Fruit fly (Drosophila melanogaster): Measurements from ENCODE around the gene dia.
A peak's percentile ranks its signal among the peaks of the same experiment; 100 is the strongest.

dia gene

dm6 chr2L:20724024-20724423 lies 33.9 kb upstream of the dia start:
- TF ChIP-seq pad (GFP tag; optimal IDR thresholded peaks at IDR 0.05) (no peak), CG7045 (GFP tag; optimal IDR thresholded peaks at IDR 0.05) (no peak), Mnt (GFP tag; optimal IDR thresholded peaks at IDR 0.05) (no peak), Crg-1 (GFP tag; optimal IDR thresholded peaks at IDR 0.05) (no peak), cic (GFP tag; optimal IDR thresholded peaks at IDR 0.05) (no peak), CG12768 (GFP tag; optimal IDR thresholded peaks at IDR 0.05) (no peak), tj (GFP tag; optimal IDR thresholded peaks at IDR 0.05) (no peak), kay (GFP tag; ENCODE audit: borderline replicate concordance) (no peak), CG1620 (GFP tag; optimal IDR thresholded peaks at IDR 0.05) (no peak), CG33017 (tag; optimal IDR thresholded peaks at IDR 0.05) (no peak), toe (GFP tag; optimal IDR thresholded peaks at IDR 0.05) (no peak), CG14711 (tag; optimal IDR thresholded peaks at IDR 0.05) (no peak), cnc (optimal IDR thresholded peaks at IDR 0.05) (no peak)

- TF ChIP-seq CG14711 (tag; optimal IDR thresholded peaks at IDR 0.05) = no peak
- no peak for TF ChIP-seq cic (GFP tag; optimal IDR thresholded peaks at IDR 0.05)
- no peak for TF ChIP-seq tj (GFP tag; optimal IDR thresholded peaks at IDR 0.05)
- TF ChIP-seq ovo (GFP tag; optimal IDR thresholded peaks at IDR 0.05) = no peak
- no peak for TF ChIP-seq CG7101 (tag; optimal IDR thresholded peaks at IDR 0.05)
- no peak for TF ChIP-seq Clk (GFP tag; optimal IDR thresholded peaks at IDR 0.05)
- TF ChIP-seq CG12768 (GFP tag; optimal IDR thresholded peaks at IDR 0.05) = no peak
- no peak for TF ChIP-seq pad (GFP tag; optimal IDR thresholded peaks at IDR 0.05)
- TF ChIP-seq bab1 (GFP tag; optimal IDR thresholded peaks at IDR 0.05) = no peak
- no peak for TF ChIP-seq Mnt (GFP tag; optimal IDR thresholded peaks at IDR 0.05)
- TF ChIP-seq CG33017 (tag; optimal IDR thresholded peaks at IDR 0.05) = no peak
- TF ChIP-seq CG11617 (GFP tag; optimal IDR thresholded peaks at IDR 0.05) = no peak
- TF ChIP-seq CG5204 (GFP tag; optimal IDR thresholded peaks at IDR 0.05) = no peak
- TF ChIP-seq kay (GFP tag; ENCODE audit: borderline replicate concordance) = no peak
- no peak for TF ChIP-seq Hr96 (GFP tag; optimal IDR thresholded peaks at IDR 0.05)
- no peak for TF ChIP-seq CG1620 (GFP tag; optimal IDR thresholded peaks at IDR 0.05)
These were observed 31.5 kb upstream of the dia start, which contains the start of gene CG9316 for dm6 chr2L:20726451-20726850. CG9316 (minus strand) TSS chr2L:20726551.

dm6 chr2L:20730182-20730581 lies 27.8 kb upstream of the dia start, which contains the start of gene CarT:
CarT (minus strand) TSS chr2L:20730282.
- no peak for TF ChIP-seq cic (GFP tag; optimal IDR thresholded peaks at IDR 0.05)
- TF ChIP-seq CG1620 (GFP tag; optimal IDR thresholded peaks at IDR 0.05) = no peak

- no peak for TF ChIP-seq cnc (optimal IDR thresholded peaks at IDR 0.05)
- no peak for TF ChIP-seq CG5204 (GFP tag; optimal IDR thresholded peaks at IDR 0.05)
- no peak for TF ChIP-seq CG1620 (GFP tag; optimal IDR thresholded peaks at IDR 0.05)
- TF ChIP-seq Crg-1 (GFP tag; optimal IDR thresholded peaks at IDR 0.05) = no peak
- no peak for TF ChIP-seq CG14711 (tag; optimal IDR thresholded peaks at IDR 0.05)
- TF ChIP-seq Mnt (GFP tag; optimal IDR thresholded peaks at IDR 0.05) = no peak
- no peak for TF ChIP-seq CG33017 (tag; optimal IDR thresholded peaks at IDR 0.05)
- no peak for TF ChIP-seq pad (GFP tag; optimal IDR thresholded peaks at IDR 0.05)
- TF ChIP-seq ovo (GFP tag; optimal IDR thresholded peaks at IDR 0.05) = no peak
- TF ChIP-seq CG12768 (GFP tag; optimal IDR thresholded peaks at IDR 0.05) = no peak
- TF ChIP-seq CG7101 (tag; optimal IDR thresholded peaks at IDR 0.05) = no peak
- TF ChIP-seq CG11617 (GFP tag; optimal IDR thresholded peaks at IDR 0.05) = no peak
- TF ChIP-seq Hr96 (GFP tag; optimal IDR thresholded peaks at IDR 0.05) = no peak
- no peak for TF ChIP-seq CG7045 (GFP tag; optimal IDR thresholded peaks at IDR 0.05)
- no peak for TF ChIP-seq cic (GFP tag; optimal IDR thresholded peaks at IDR 0.05)
These were observed 24.9 kb upstream of the dia start for dm6 chr2L:20733025-20733424.

dm6 chr2L:20734066-20734686 lies 23.8 kb upstream of the dia start, which contains the start of gene TM9SF2:
TM9SF2 (minus strand) TSS chr2L:20734309.
- TF ChIP-seq CG1620 (GFP tag; optimal IDR thresholded peaks at IDR 0.05) (peak; percentile 45), bab1 (GFP tag; optimal IDR thresholded peaks at IDR 0.05) (no peak), CG11617 (GFP tag; optimal IDR thresholded peaks at IDR 0.05) (peak; percentile 6), CG14711 (tag; optimal IDR thresholded peaks at IDR 0.05) (peak; percentile 6), Crg-1 (GFP tag; optimal IDR thresholded peaks at IDR 0.05) (no peak), CG7101 (tag; optimal IDR thresholded peaks at IDR 0.05) (peak; percentile 34), tj (GFP tag; optimal IDR thresholded peaks at IDR 0.05) (peak; percentile 96), kay (GFP tag; ENCODE audit: borderline replicate concordance) (no peak), pad (GFP tag; optimal IDR thresholded peaks at IDR 0.05) (peak; percentile 13), cic (GFP tag; optimal IDR thresholded peaks at IDR 0.05) (no peak), Mnt (GFP tag; optimal IDR thresholded peaks at IDR 0.05) (peak; percentile 35), toe (GFP tag; optimal IDR thresholded peaks at IDR 0.05) (peak; percentile 55), CG5204 (GFP tag; optimal IDR thresholded peaks at IDR 0.05) (peak; percentile 51), ovo (GFP tag; optimal IDR thresholded peaks at IDR 0.05) (no peak), CG7045 (GFP tag; optimal IDR thresholded peaks at IDR 0.05) (peak; percentile 37), Clk (GFP tag; optimal IDR thresholded peaks at IDR 0.05) (no peak), CG12768 (GFP tag; optimal IDR thresholded peaks at IDR 0.05) (peak; percentile 34)

- no peak for TF ChIP-seq ovo (GFP tag; optimal IDR thresholded peaks at IDR 0.05)
- no peak for TF ChIP-seq pad (GFP tag; optimal IDR thresholded peaks at IDR 0.05)
- no peak for TF ChIP-seq cnc (optimal IDR thresholded peaks at IDR 0.05)
- no peak for TF ChIP-seq CG1620 (GFP tag; optimal IDR thresholded peaks at IDR 0.05)
- TF ChIP-seq CG7045 (GFP tag; optimal IDR thresholded peaks at IDR 0.05) = no peak
- no peak for TF ChIP-seq bab1 (GFP tag; optimal IDR thresholded peaks at IDR 0.05)
These were observed 23.3 kb upstream of the dia start for dm6 chr2L:20734687-20735088.
